Fruit fly (Drosophila melanogaster): ENCODE measurements around the gene CG32117.

DNA sequence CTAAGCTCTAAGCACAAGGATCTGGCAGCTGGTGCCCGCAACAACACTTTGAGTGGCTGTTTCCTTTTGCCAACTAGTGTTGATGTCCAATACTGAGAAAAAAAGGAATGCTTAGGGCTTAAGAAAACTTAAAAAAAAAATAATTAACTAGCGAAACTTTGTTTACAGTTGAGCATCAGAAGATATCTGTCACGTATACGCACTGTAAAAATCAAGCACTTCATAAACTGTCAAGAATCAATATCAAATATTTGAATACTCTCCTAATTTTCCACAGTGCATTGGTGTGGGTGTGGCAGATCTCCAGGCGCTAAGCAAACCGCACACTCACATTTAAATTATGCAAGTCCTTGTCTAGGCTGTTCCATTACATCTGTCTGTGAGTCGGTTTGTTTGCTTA lies 29.3 kb downstream of the CG32117 start:
- no peak for TF ChIP-seq h (optimal IDR thresholded peaks at IDR 0.05)
- no peak for TF ChIP-seq psq (optimal IDR thresholded peaks at IDR 0.05)
- no peak for TF ChIP-seq ttk (optimal IDR thresholded peaks at IDR 0.05)
- TF ChIP-seq Sin3A (optimal IDR thresholded peaks at IDR 0.05), result no peak
- TF ChIP-seq insv (optimal IDR thresholded peaks at IDR 0.05), result no peak
- TF ChIP-seq Myc (optimal IDR thresholded peaks at IDR 0.05), result no peak
